Worm (Caenorhabditis elegans) whole organism, young adult: ENCODE data around the gene srh-270.

Source experiments
- F33H1.4 ChIP-seq: fragments of 200-800 bp; sonication (Bioruptor generic); IDR thresholded peaks from 2 replicates; pipeline ENCODE4 v1.3.6; 2022; ENCODE audit warnings: missing genetic modification reagents, missing genetic modification characterization, missing compliant biosample characterization
- F49E8.2 ChIP-seq: sonication (generic microtip); optimal IDR thresholded peaks from 3 replicates; lab custom pipeline; 2017; ENCODE audit warnings: missing genetic modification characterization, mild to moderate bottlenecking, missing compliant biosample characterization, antibody characterized with exemption, moderate library complexity; ENCODE audit not compliant: insufficient read depth
- K11D2.4 ChIP-seq: fragments of 200-800 bp; sonication (Bioruptor generic); IDR thresholded peaks from 2 replicates; pipeline ENCODE4 v1.3.6; 2022; ENCODE audit warnings: missing genetic modification reagents, missing genetic modification characterization, missing compliant biosample characterization
- T07F8.4 ChIP-seq: sonication (generic microtip); optimal IDR thresholded peaks from 2 replicates; lab custom pipeline; 2016; ENCODE audit warnings: mild to moderate bottlenecking, missing genetic modification characterization, moderate library complexity, missing compliant biosample characterization
- Y56A3A.18 ChIP-seq: fragments of 200-800 bp; sonication (Bioruptor generic); IDR thresholded peaks from 2 replicates; pipeline ENCODE4 v1.3.6; 2022; ENCODE audit warnings: missing genetic modification reagents, missing genetic modification characterization, missing compliant biosample characterization
- Y79H2A.3 ChIP-seq: fragments of 200-800 bp; sonication (Bioruptor generic); conservative IDR thresholded peaks from 2 replicates; pipeline ENCODE4 v1.3.6; 2022; ENCODE audit warnings: missing genetic modification reagents, missing genetic modification characterization, missing compliant biosample characterization
- akir-1 ChIP-seq: fragments of 200-800 bp; sonication (Bioruptor generic); optimal IDR thresholded peaks from 2 replicates; lab custom pipeline; 2018; ENCODE audit warnings: mild to moderate bottlenecking, missing genetic modification characterization, moderate library complexity, missing compliant biosample characterization
- cebp-1 ChIP-seq, 2 experiments: fragments of 200-800 bp in 1 of 2; sonication (Bioruptor generic) in 1 of 2; sonication (generic microtip) in 1 of 2; IDR thresholded peaks in 1 of 2; optimal IDR thresholded peaks in 1 of 2; 2 replicates each; pipeline versions ENCODE4 v1.3.6 to Lab custom; 2017 to 2022; ENCODE audit warnings: missing compliant biosample characterization in 2 of 2, missing genetic modification characterization in 2 of 2, mild to moderate bottlenecking in 1 of 2, missing genetic modification reagents in 1 of 2, moderate library complexity in 1 of 2
- him-1 ChIP-seq: sonication (generic microtip); optimal IDR thresholded peaks from 2 replicates; lab custom pipeline; 2016; ENCODE audit warnings: missing genotype, missing genetic modification reagents, missing genetic modification characterization, missing compliant biosample characterization
- let-607 ChIP-seq, 2 experiments: fragments of 200-800 bp in 1 of 2; sonication (Bioruptor generic) in 1 of 2; sonication (generic microtip) in 1 of 2; optimal IDR thresholded peaks; 2 replicates each; lab custom pipeline; 2016 to 2018; ENCODE audit warnings: mild to moderate bottlenecking in 2 of 2, missing compliant biosample characterization in 2 of 2, missing genetic modification characterization in 2 of 2, moderate library complexity in 2 of 2, missing genotype in 1 of 2
- lin-35 ChIP-seq, 3 experiments: fragments of 150-350 bp in 2 of 3; sonication (generic microtip) in 1 of 3; optimal IDR thresholded peaks; 2 replicates each; lab custom pipeline; 2014 to 2018; ENCODE audit warnings: missing biosample characterization in 3 of 3, missing genetic modification characterization in 3 of 3, missing genetic modification reagents in 3 of 3
- nfya-1 ChIP-seq: sonication (generic microtip); optimal IDR thresholded peaks from 2 replicates; lab custom pipeline; 2017; ENCODE audit warnings: antibody characterized with exemption, missing compliant biosample characterization, missing genetic modification characterization, borderline replicate concordance; ENCODE audit not compliant: insufficient read depth
- nhr-80 ChIP-seq: sonication (generic microtip); optimal IDR thresholded peaks from 2 replicates; lab custom pipeline; 2016; ENCODE audit warnings: missing genetic modification characterization, missing compliant biosample characterization
- zim-3 ChIP-seq: sonication (generic microtip); optimal IDR thresholded peaks from 2 replicates; lab custom pipeline; 2017; ENCODE audit warnings: mild to moderate bottlenecking, missing genetic modification characterization, moderate library complexity, missing compliant biosample characterization
- ztf-3 ChIP-seq: fragments of 200-800 bp; sonication (Bioruptor generic); optimal IDR thresholded peaks from 2 replicates; lab custom pipeline; 2018; ENCODE audit warnings: mild to moderate bottlenecking, missing genetic modification characterization, missing compliant biosample characterization

The srh-270 gene

DNA sequence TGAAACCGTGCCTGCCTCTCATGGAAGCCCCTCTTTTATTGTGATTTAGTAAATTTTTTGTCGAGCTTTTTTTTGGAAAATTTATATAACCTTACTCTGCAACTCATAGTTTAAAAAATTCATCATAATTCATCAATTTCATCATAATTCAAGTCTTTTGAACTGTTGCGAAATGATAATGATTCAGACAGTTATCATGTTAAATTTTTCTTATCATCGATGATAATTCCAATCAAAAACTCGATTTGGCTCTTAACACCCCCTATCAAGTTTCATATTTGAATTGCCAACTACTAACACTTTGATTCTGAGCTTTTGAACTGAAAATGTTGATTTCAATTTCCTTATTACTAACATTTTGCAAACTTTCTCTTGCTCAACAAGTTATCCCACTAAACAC is 51.2 kb downstream of the srh-270 start, which contains the start of gene F54E2.1:
TSS of gene F54E2.1 (plus strand) at position 235 of the 400 bp plus-strand sequence.
- TF ChIP-seq lin-35 (GFP tag; optimal IDR thresholded peaks at IDR 0.05; lab: Kevin White, UChicago) (no peak), nfya-1 (tag; lab: Kevin White, UChicago) (no peak), nhr-80 (tag; lab: Kevin White, UChicago) (peak; percentile 82), akir-1 (GFP tag; lab: Kevin White, UChicago) (no peak), Y79H2A.3 (GFP tag; lab: Robert Waterston, UW) (no peak), let-607 (tag; optimal IDR thresholded peaks at IDR 0.05; lab: Kevin White, UChicago) (no peak), zim-3 (tag; lab: Kevin White, UChicago) (no peak), him-1 (tag; lab: Kevin White, UChicago) (no peak), Y56A3A.18 (GFP tag; lab: Robert Waterston, UW) (no peak), F33H1.4 (no peak), cebp-1 (GFP tag; IDR thresholded peaks at IDR 0.05; lab: Robert Waterston, UW) (peak; percentile 87), cebp-1 (tag; optimal IDR thresholded peaks at IDR 0.05; lab: Kevin White, UChicago) (no peak), ztf-3 (GFP tag; lab: Kevin White, UChicago) (no peak), T07F8.4 (tag; lab: Kevin White, UChicago) (no peak), F49E8.2 (no peak), K11D2.4 (no peak)
